Fruit fly (Drosophila melanogaster): ENCODE measurements around the gene CG12773.

- no peak for TF ChIP-seq Dif (GFP tag; optimal IDR thresholded peaks at IDR 0.05; ENCODE audit: partially characterized antibody)
- TF ChIP-seq br (GFP tag; optimal IDR thresholded peaks at IDR 0.05) = no peak
- no peak for TF ChIP-seq Hr83 (GFP tag; optimal IDR thresholded peaks at IDR 0.05; ENCODE audit: poor library complexity, severe bottlenecking)
- TF ChIP-seq sage (GFP tag; optimal IDR thresholded peaks at IDR 0.05) = no peak
- no peak for TF ChIP-seq sv (GFP tag; optimal IDR thresholded peaks at IDR 0.05)
- TF ChIP-seq brk (GFP tag; optimal IDR thresholded peaks at IDR 0.05) = no peak
- TF ChIP-seq Myc (optimal IDR thresholded peaks at IDR 0.05) = no peak
- TF ChIP-seq Hr78 (GFP tag; optimal IDR thresholded peaks at IDR 0.05) = no peak
- TF ChIP-seq usp (GFP tag; optimal IDR thresholded peaks at IDR 0.05) = no peak
- TF ChIP-seq h (GFP tag; optimal IDR thresholded peaks at IDR 0.05) = no peak
- no peak for TF ChIP-seq psq (GFP tag; optimal IDR thresholded peaks at IDR 0.05)
- TF ChIP-seq dl (GFP tag; optimal IDR thresholded peaks at IDR 0.05; ENCODE audit: insufficient read depth in 1 of 2, partially characterized antibody in 2 of 2) = no peak
- no peak for TF ChIP-seq OdsH (GFP tag; optimal IDR thresholded peaks at IDR 0.05)
- no peak for TF ChIP-seq tai (GFP tag; optimal IDR thresholded peaks at IDR 0.05)
These were observed 28.7 kb upstream of the CG12773 start for dm6 chrX:1382489-1382888.

Data from whole organism, wandering third instar larva.